Worm (Caenorhabditis elegans) whole organism, late embryonic: ENCODE data around the gene Y39B6A.9.

Source experiments
- T23F11.4 ChIP-seq: fragments of 200-800 bp; sonication (Bioruptor generic); optimal IDR thresholded peaks from 2 replicates; lab custom pipeline; 2018; ENCODE audit warnings: mild to moderate bottlenecking, missing genetic modification characterization, missing compliant biosample characterization
- ama-1 ChIP-seq: fragments of 150-350 bp; optimal IDR thresholded peaks from 2 replicates; lab custom pipeline; 2014
- fax-1 ChIP-seq: sonication (generic microtip); optimal IDR thresholded peaks from 2 replicates; lab custom pipeline; 2016; ENCODE audit warnings: missing genotype, missing genetic modification characterization, missing compliant biosample characterization
- hlh-8 ChIP-seq: sonication (generic microtip); optimal IDR thresholded peaks from 2 replicates; lab custom pipeline; 2016; ENCODE audit warnings: missing genotype, missing genetic modification characterization, missing compliant biosample characterization
- nhr-11 ChIP-seq: fragments of 150-350 bp; optimal IDR thresholded peaks from 2 replicates; lab custom pipeline; 2014; ENCODE audit warnings: missing biosample characterization, missing genetic modification characterization
- pha-4 ChIP-seq: fragments of 150-350 bp; optimal IDR thresholded peaks from 2 replicates; lab custom pipeline; 2018; ENCODE audit warnings: missing biosample characterization, missing genetic modification reagents, missing genetic modification characterization

DNA sequence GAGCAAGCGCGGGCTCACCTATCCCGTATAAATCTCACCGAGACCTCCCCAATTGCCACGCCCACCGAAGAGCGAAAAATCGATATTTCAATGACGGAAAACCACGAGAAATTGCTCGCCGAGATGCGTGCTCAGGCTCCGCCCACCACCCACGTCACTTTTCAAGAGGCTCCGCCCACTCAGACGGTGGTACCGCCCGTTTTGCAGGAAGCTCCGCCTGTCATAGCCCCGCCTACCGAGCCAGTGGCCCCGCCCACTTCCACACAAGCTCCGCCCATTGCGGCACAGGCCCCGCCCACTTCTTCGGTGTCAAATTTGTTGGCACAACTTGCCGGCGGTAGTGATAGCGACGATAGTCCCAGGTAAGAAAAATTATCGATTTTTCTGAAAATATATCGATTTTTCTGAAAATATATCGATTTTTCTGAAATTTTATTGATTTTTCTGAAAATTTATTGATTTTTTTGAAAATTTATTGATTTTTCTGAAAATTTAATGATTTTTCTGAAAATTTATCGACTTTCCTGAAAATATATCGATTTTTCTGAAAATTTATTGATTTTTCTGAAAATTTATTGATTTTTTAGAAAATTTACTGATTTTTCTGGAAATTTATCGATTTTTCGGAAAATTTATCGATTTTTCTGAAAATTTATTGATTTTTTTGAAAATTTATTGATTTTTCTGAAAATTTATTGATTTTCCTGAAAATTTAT is 6.7 kb upstream of the Y39B6A.9 start:
- TF ChIP-seq nhr-11 (no peak), pha-4 (tag; lab: Kevin White, UChicago) (no peak), ama-1 (lab: Kevin White, UChicago) (no peak), fax-1 (no peak), hlh-8 (tag; lab: Kevin White, UChicago) (no peak), T23F11.4 (GFP tag; lab: Kevin White, UChicago) (no peak)
